Worm (Caenorhabditis elegans) whole organism, late embryonic: ENCODE results near the gene suox-1.
A peak's percentile ranks its signal among the peaks of the same experiment; 100 is the strongest.

ENCODE experiments used
- C38D4.7 ChIP-seq: fragments of 200-800 bp; sonication (Bioruptor generic); optimal IDR thresholded peaks from 2 replicates; lab custom pipeline; 2018; ENCODE audit warnings: mild to moderate bottlenecking, missing genetic modification characterization, moderate library complexity, missing compliant biosample characterization
- F13H6.1 ChIP-seq: sonication (generic microtip); optimal IDR thresholded peaks from 2 replicates; lab custom pipeline; 2016; ENCODE audit warnings: missing genetic modification characterization, missing compliant biosample characterization
- K02D7.2 ChIP-seq: sonication (generic microtip); optimal IDR thresholded peaks from 2 replicates; lab custom pipeline; 2017; ENCODE audit warnings: mild to moderate bottlenecking, missing genetic modification characterization, missing compliant biosample characterization
- T23F11.4 ChIP-seq: fragments of 200-800 bp; sonication (Bioruptor generic); optimal IDR thresholded peaks from 2 replicates; lab custom pipeline; 2018; ENCODE audit warnings: mild to moderate bottlenecking, missing genetic modification characterization, missing compliant biosample characterization
- ama-1 ChIP-seq: fragments of 150-350 bp; optimal IDR thresholded peaks from 2 replicates; lab custom pipeline; 2014
- ceh-18 ChIP-seq: sonication (generic microtip); optimal IDR thresholded peaks from 2 replicates; lab custom pipeline; 2016; ENCODE audit warnings: missing genetic modification characterization, missing compliant biosample characterization
- ceh-19 ChIP-seq: fragments of 200-800 bp; sonication (Bioruptor generic); optimal IDR thresholded peaks from 2 replicates; lab custom pipeline; 2018; ENCODE audit warnings: mild to moderate bottlenecking, missing genetic modification characterization, missing compliant biosample characterization
- ceh-22 ChIP-seq: sonication (generic microtip); optimal IDR thresholded peaks from 2 replicates; lab custom pipeline; 2017; ENCODE audit warnings: missing biosample characterization, missing genetic modification characterization
- ceh-24 ChIP-seq: sonication (generic microtip); optimal IDR thresholded peaks from 2 replicates; lab custom pipeline; 2016; ENCODE audit warnings: mild to moderate bottlenecking, missing genetic modification characterization, missing compliant biosample characterization
- ceh-31 ChIP-seq: sonication (generic microtip); optimal IDR thresholded peaks from 2 replicates; lab custom pipeline; 2016; ENCODE audit warnings: missing genetic modification characterization, missing compliant biosample characterization
- ceh-34 ChIP-seq: sonication (generic microtip); optimal IDR thresholded peaks from 2 replicates; lab custom pipeline; 2016; ENCODE audit warnings: mild to moderate bottlenecking, missing genetic modification characterization, missing compliant biosample characterization
- ceh-45 ChIP-seq: fragments of 200-800 bp; sonication (Bioruptor generic); IDR thresholded peaks from 2 replicates; pipeline ENCODE4 v1.3.6; 2022; ENCODE audit warnings: missing genetic modification reagents, missing genetic modification characterization, missing compliant biosample characterization
- ceh-48 ChIP-seq: sonication (generic microtip); optimal IDR thresholded peaks from 2 replicates; lab custom pipeline; 2016; ENCODE audit warnings: missing genetic modification characterization, inconsistent platforms, missing compliant biosample characterization
- ceh-6 ChIP-seq: fragments of 200-800 bp; sonication (Bioruptor generic); optimal IDR thresholded peaks from 2 replicates; lab custom pipeline; 2018; ENCODE audit warnings: mild to moderate bottlenecking, missing genetic modification characterization, missing compliant biosample characterization
- ceh-9 ChIP-seq: sonication (generic microtip); optimal IDR thresholded peaks from 2 replicates; lab custom pipeline; 2016; ENCODE audit warnings: mild to moderate bottlenecking, missing genetic modification characterization, inconsistent platforms, missing compliant biosample characterization
- che-1 ChIP-seq: sonication (generic microtip); optimal IDR thresholded peaks from 2 replicates; lab custom pipeline; 2016; ENCODE audit warnings: mild to moderate bottlenecking, missing genetic modification characterization, missing compliant biosample characterization
- dve-1 ChIP-seq: sonication (generic microtip); optimal IDR thresholded peaks from 2 replicates; lab custom pipeline; 2017; ENCODE audit warnings: antibody characterized with exemption, mild to moderate bottlenecking, missing genetic modification characterization, missing compliant biosample characterization
- elt-2 ChIP-seq: sonication (generic microtip); optimal IDR thresholded peaks from 2 replicates; lab custom pipeline; 2016; ENCODE audit warnings: missing genetic modification reagents, missing genetic modification characterization, missing compliant biosample characterization
- elt-4 ChIP-seq: sonication (generic microtip); optimal IDR thresholded peaks from 2 replicates; lab custom pipeline; 2016; ENCODE audit warnings: missing genetic modification characterization, missing compliant biosample characterization
- ets-4 ChIP-seq: sonication (generic microtip); optimal IDR thresholded peaks from 2 replicates; lab custom pipeline; 2016; ENCODE audit warnings: missing genetic modification characterization, missing compliant biosample characterization
- eyg-1 ChIP-seq: sonication (generic microtip); optimal IDR thresholded peaks from 2 replicates; lab custom pipeline; 2016; ENCODE audit warnings: missing genotype, missing genetic modification characterization, missing compliant biosample characterization
- gmeb-2 ChIP-seq: sonication (generic microtip); optimal IDR thresholded peaks from 2 replicates; lab custom pipeline; 2016; ENCODE audit warnings: missing genetic modification characterization, inconsistent platforms, missing compliant biosample characterization
- hlh-15 ChIP-seq: sonication (generic microtip); optimal IDR thresholded peaks from 2 replicates; lab custom pipeline; 2016; ENCODE audit warnings: missing genetic modification characterization, missing compliant biosample characterization
- hlh-6 ChIP-seq: sonication (generic microtip); optimal IDR thresholded peaks from 2 replicates; lab custom pipeline; 2016; ENCODE audit warnings: missing genotype, missing genetic modification characterization, missing compliant biosample characterization
- hlh-8 ChIP-seq: sonication (generic microtip); optimal IDR thresholded peaks from 2 replicates; lab custom pipeline; 2016; ENCODE audit warnings: missing genotype, missing genetic modification characterization, missing compliant biosample characterization
- lim-6 ChIP-seq: sonication (generic microtip); optimal IDR thresholded peaks from 2 replicates; lab custom pipeline; 2016; ENCODE audit warnings: missing genetic modification characterization, missing compliant biosample characterization
- lin-11 ChIP-seq: fragments of 200-800 bp; sonication (Bioruptor generic); optimal IDR thresholded peaks from 2 replicates; lab custom pipeline; 2018; ENCODE audit warnings: mild to moderate bottlenecking, missing genetic modification characterization, missing compliant biosample characterization
- madf-2 ChIP-seq: sonication (generic microtip); optimal IDR thresholded peaks from 2 replicates; lab custom pipeline; 2017; ENCODE audit warnings: missing genetic modification characterization, missing compliant biosample characterization
- mec-3 ChIP-seq: sonication (generic microtip); optimal IDR thresholded peaks from 2 replicates; lab custom pipeline; 2016; ENCODE audit warnings: borderline replicate concordance, missing genetic modification characterization, missing compliant biosample characterization
- nfya-1 ChIP-seq: sonication (generic microtip); optimal IDR thresholded peaks from 2 replicates; lab custom pipeline; 2017; ENCODE audit warnings: missing genetic modification characterization, mild to moderate bottlenecking, missing compliant biosample characterization, antibody characterized with exemption, moderate library complexity
- nhr-11 ChIP-seq: fragments of 150-350 bp; optimal IDR thresholded peaks from 2 replicates; lab custom pipeline; 2014; ENCODE audit warnings: missing biosample characterization, missing genetic modification characterization
- odd-2 ChIP-seq: sonication (generic microtip); optimal IDR thresholded peaks from 2 replicates; lab custom pipeline; 2017; ENCODE audit warnings: antibody characterized with exemption, mild to moderate bottlenecking, missing genetic modification characterization, missing compliant biosample characterization
- pat-9 ChIP-seq: fragments of 200-800 bp; sonication (Bioruptor generic); optimal IDR thresholded peaks from 2 replicates; lab custom pipeline; 2018; ENCODE audit warnings: mild to moderate bottlenecking, missing genetic modification characterization, moderate library complexity, missing compliant biosample characterization
- pax-1 ChIP-seq: fragments of 150-350 bp; optimal IDR thresholded peaks from 2 replicates; lab custom pipeline; 2014; ENCODE audit warnings: missing biosample characterization, missing genetic modification characterization
- pha-2 ChIP-seq: sonication (generic microtip); optimal IDR thresholded peaks from 2 replicates; lab custom pipeline; 2017; ENCODE audit warnings: mild to moderate bottlenecking, missing genetic modification characterization, missing compliant biosample characterization
- pha-4 ChIP-seq: fragments of 150-350 bp; optimal IDR thresholded peaks from 2 replicates; lab custom pipeline; 2018; ENCODE audit warnings: missing biosample characterization, missing genetic modification reagents, missing genetic modification characterization
- pqm-1 ChIP-seq: sonication (generic microtip); optimal IDR thresholded peaks from 2 replicates; lab custom pipeline; 2016; ENCODE audit warnings: missing genetic modification characterization, missing compliant biosample characterization
- pros-1 ChIP-seq: fragments of 150-350 bp; optimal IDR thresholded peaks from 2 replicates; lab custom pipeline; 2014; ENCODE audit warnings: missing biosample characterization, missing genetic modification reagents, missing genetic modification characterization
- ref-2 ChIP-seq: sonication (generic microtip); optimal IDR thresholded peaks from 2 replicates; lab custom pipeline; 2016; ENCODE audit warnings: missing genetic modification characterization, missing compliant biosample characterization
- sdc-2 ChIP-seq: sonication (generic microtip); optimal IDR thresholded peaks from 2 replicates; lab custom pipeline; 2016; ENCODE audit warnings: missing genotype, missing genetic modification characterization, missing compliant biosample characterization
- sox-2 ChIP-seq: fragments of 200-800 bp; sonication (Bioruptor generic); IDR thresholded peaks from 2 replicates; pipeline ENCODE4 v1.3.6; 2022; ENCODE audit warnings: missing genetic modification reagents, missing genetic modification characterization, missing compliant biosample characterization
- sox-4 ChIP-seq: sonication (generic microtip); optimal IDR thresholded peaks from 2 replicates; lab custom pipeline; 2017; ENCODE audit warnings: mild to moderate bottlenecking, missing genetic modification characterization, inconsistent platforms, missing compliant biosample characterization
- tbx-2 ChIP-seq: sonication (generic microtip); optimal IDR thresholded peaks from 2 replicates; lab custom pipeline; 2016; ENCODE audit warnings: missing genetic modification characterization, missing compliant biosample characterization
- tbx-7 ChIP-seq: sonication (generic microtip); optimal IDR thresholded peaks from 2 replicates; lab custom pipeline; 2016; ENCODE audit warnings: missing genotype, missing genetic modification characterization, missing compliant biosample characterization
- ttx-3 ChIP-seq: sonication (generic microtip); optimal IDR thresholded peaks from 2 replicates; lab custom pipeline; 2016; ENCODE audit warnings: missing genetic modification reagents, missing genetic modification characterization, missing compliant biosample characterization
- unc-3 ChIP-seq, 2 experiments: fragments of 200-800 bp in 1 of 2; sonication (Bioruptor generic) in 1 of 2; sonication (generic microtip) in 1 of 2; conservative IDR thresholded peaks in 1 of 2; optimal IDR thresholded peaks in 1 of 2; 2 replicates each; pipeline versions ENCODE4 v1.3.6 to Lab custom; 2016 to 2022; ENCODE audit warnings: missing compliant biosample characterization in 2 of 2, missing genetic modification characterization in 2 of 2, missing genetic modification reagents in 1 of 2
- unc-42 ChIP-seq: sonication (generic microtip); optimal IDR thresholded peaks from 2 replicates; lab custom pipeline; 2016; ENCODE audit warnings: missing genotype, missing genetic modification characterization, missing compliant biosample characterization
- unc-55 ChIP-seq: sonication (generic microtip); optimal IDR thresholded peaks from 2 replicates; lab custom pipeline; 2017; ENCODE audit warnings: missing biosample characterization, missing genetic modification reagents, missing genetic modification characterization
- unc-86 ChIP-seq: sonication (generic microtip); optimal IDR thresholded peaks from 2 replicates; lab custom pipeline; 2016; ENCODE audit warnings: missing genetic modification characterization, missing compliant biosample characterization
- zip-5 ChIP-seq: sonication (generic microtip); optimal IDR thresholded peaks from 2 replicates; lab custom pipeline; 2016; ENCODE audit warnings: missing genetic modification characterization, missing compliant biosample characterization
- ztf-16 ChIP-seq: sonication (generic microtip); optimal IDR thresholded peaks from 2 replicates; lab custom pipeline; 2017; ENCODE audit warnings: missing genetic modification characterization, missing compliant biosample characterization

suox-1 gene

ce11 chrX:15533260-15533659 is 35.9 kb downstream of the suox-1 start:
- TF ChIP-seq ceh-6 (GFP tag; lab: Kevin White, UChicago) (no peak), sox-2 (GFP tag; lab: Robert Waterston, UW) (no peak), elt-4 (tag; lab: Kevin White, UChicago) (no peak), odd-2 (tag; lab: Kevin White, UChicago) (no peak), unc-42 (tag; lab: Kevin White, UChicago) (peak; percentile 56), che-1 (tag; lab: Kevin White, UChicago) (no peak), hlh-6 (no peak)

ce11 chrX:15535190-15535636 is 37.9 kb downstream of the suox-1 start:
- TF ChIP-seq pat-9 (tag; lab: Kevin White, UChicago) (no peak), hlh-8 (no peak), ets-4 (tag; lab: Kevin White, UChicago) (no peak), lim-6 (tag; lab: Kevin White, UChicago) (no peak), nfya-1 (tag; lab: Kevin White, UChicago) (no peak), ceh-31 (tag; lab: Kevin White, UChicago) (peak; percentile 67), unc-42 (tag; lab: Kevin White, UChicago) (peak; percentile 93), ceh-22 (tag; lab: Kevin White, UChicago) (no peak), elt-2 (tag; lab: Kevin White, UChicago) (no peak), pros-1 (tag; lab: Kevin White, UChicago) (no peak), elt-4 (tag; lab: Kevin White, UChicago) (no peak), madf-2 (tag; lab: Kevin White, UChicago) (no peak), T23F11.4 (GFP tag; lab: Kevin White, UChicago) (no peak), hlh-6 (no peak), unc-3 (GFP tag; conservative IDR thresholded peaks at IDR 0.05; lab: Robert Waterston, UW) (no peak), unc-3 (tag; optimal IDR thresholded peaks at IDR 0.05; lab: Kevin White, UChicago) (peak; percentile 12), ztf-16 (tag; lab: Kevin White, UChicago) (no peak), ceh-9 (tag; lab: Kevin White, UChicago) (no peak), ama-1 (lab: Kevin White, UChicago) (no peak), C38D4.7 (GFP tag; lab: Kevin White, UChicago) (no peak), ceh-19 (GFP tag; lab: Kevin White, UChicago) (peak; percentile 41), ceh-24 (tag; lab: Kevin White, UChicago) (no peak), zip-5 (tag; lab: Kevin White, UChicago) (no peak), ceh-18 (peak; percentile 59), ceh-34 (tag; lab: Kevin White, UChicago) (peak; percentile 59), gmeb-2 (tag; lab: Kevin White, UChicago) (no peak), ceh-45 (GFP tag; lab: Robert Waterston, UW) (no peak), pqm-1 (no peak), eyg-1 (tag; lab: Kevin White, UChicago) (no peak), unc-55 (GFP tag; lab: Kevin White, UChicago) (peak; percentile 27), pax-1 (tag; lab: Kevin White, UChicago) (no peak), pha-4 (no peak), ttx-3 (tag; lab: Kevin White, UChicago) (no peak), tbx-2 (tag; lab: Kevin White, UChicago) (peak; percentile 54), K02D7.2 (tag; lab: Kevin White, UChicago) (no peak), pha-2 (no peak), nhr-11 (tag; lab: Kevin White, UChicago) (no peak), ref-2 (tag; lab: Kevin White, UChicago) (no peak), dve-1 (tag; lab: Kevin White, UChicago) (no peak), hlh-15 (tag; lab: Kevin White, UChicago) (no peak), mec-3 (tag; lab: Kevin White, UChicago) (no peak), sox-4 (tag; lab: Kevin White, UChicago) (no peak), sox-2 (GFP tag; lab: Robert Waterston, UW) (no peak), F13H6.1 (tag; lab: Kevin White, UChicago) (no peak), unc-86 (tag; lab: Kevin White, UChicago) (no peak), che-1 (tag; lab: Kevin White, UChicago) (no peak), tbx-7 (tag; lab: Kevin White, UChicago) (no peak), ceh-6 (GFP tag; lab: Kevin White, UChicago) (peak; percentile 19), lin-11 (no peak), sdc-2 (tag; lab: Kevin White, UChicago) (no peak), ceh-48 (tag; lab: Kevin White, UChicago) (no peak)
